Worm (Caenorhabditis elegans) whole organism, L4 larva: ENCODE data around the gene C36A4.4.

ENCODE experiments used
- hlh-30 ChIP-seq: sonication (generic microtip); optimal IDR thresholded peaks from 2 replicates; lab custom pipeline; 2017; ENCODE audit warnings: antibody characterized with exemption, mild to moderate bottlenecking, missing genetic modification characterization, missing compliant biosample characterization; ENCODE audit not compliant: insufficient read depth
- jun-1 ChIP-seq: fragments of 150-350 bp; optimal IDR thresholded peaks from 2 replicates; lab custom pipeline; 2014; ENCODE audit warnings: missing biosample characterization, missing genetic modification reagents, missing genetic modification characterization
- nhr-6 ChIP-seq: fragments of 150-350 bp; optimal IDR thresholded peaks from 2 replicates; lab custom pipeline; 2014; ENCODE audit warnings: missing biosample characterization, missing genetic modification characterization
- unc-62 ChIP-seq, 3 experiments: fragments of 150-350 bp in 1 of 3; sonication (generic microtip); optimal IDR thresholded peaks in 2 of 3; peaks in 1 of 3; 1 replicate in 1 of 3; 2 replicates in 2 of 3; lab custom pipeline; 2014 to 2017; ENCODE audit warnings: missing biosample characterization in 3 of 3, missing genetic modification characterization in 3 of 3, missing genetic modification reagents in 3 of 3, missing genotype in 1 of 3

- TF ChIP-seq hlh-30 (tag; lab: Kevin White, UChicago) (no peak), nhr-6 (tag; lab: Kevin White, UChicago) (no peak), unc-62 (GFP tag; optimal IDR thresholded peaks at IDR 0.05 in 1 of 2; lab: Kevin White, UChicago) (peak in 1 of 2 experiments; percentile 90), unc-62 (tag; optimal IDR thresholded peaks at IDR 0.05; lab: Kevin White, UChicago) (no peak), jun-1 (tag; lab: Kevin White, UChicago) (no peak)
These were observed 43.0 kb downstream of the C36A4.4 start, which contains the start of gene mtm-3 for ce11 chrIII:3800240-3800933.
